Worm (Caenorhabditis elegans) whole organism, L3 larva: ENCODE results near the gene pat-6.

ENCODE experiments used
- ama-1 ChIP-seq: fragments of 150-350 bp; optimal IDR thresholded peaks from 2 replicates; lab custom pipeline; 2018
- ceh-28 ChIP-seq: fragments of 150-350 bp; optimal IDR thresholded peaks from 2 replicates; lab custom pipeline; 2014; ENCODE audit warnings: missing biosample characterization, missing genetic modification reagents, missing genetic modification characterization
- ceh-82 ChIP-seq: fragments of 150-350 bp; optimal IDR thresholded peaks from 2 replicates; lab custom pipeline; 2014; ENCODE audit warnings: missing biosample characterization, missing genetic modification characterization
- daf-12 ChIP-seq: fragments of 150-350 bp; optimal IDR thresholded peaks from 2 replicates; lab custom pipeline; 2014; ENCODE audit warnings: missing biosample characterization, missing genetic modification reagents, missing genetic modification characterization
- egl-27 ChIP-seq: sonication (generic microtip); optimal IDR thresholded peaks from 4 replicates; lab custom pipeline; 2017; ENCODE audit warnings: missing biosample characterization, missing genetic modification reagents, missing genetic modification characterization
- egl-5 ChIP-seq: fragments of 150-350 bp; optimal IDR thresholded peaks from 2 replicates; lab custom pipeline; 2017; ENCODE audit warnings: missing biosample characterization, missing genetic modification reagents, missing genetic modification characterization, inconsistent platforms
- elt-1 ChIP-seq: fragments of 150-350 bp; optimal IDR thresholded peaks from 2 replicates; lab custom pipeline; 2014; ENCODE audit warnings: missing biosample characterization, missing genetic modification characterization
- elt-2 ChIP-seq: sonication (generic microtip); optimal IDR thresholded peaks from 2 replicates; lab custom pipeline; 2016; ENCODE audit warnings: missing genetic modification reagents, mild to moderate bottlenecking, missing genetic modification characterization, missing compliant biosample characterization
- elt-3 ChIP-seq, 3 experiments: fragments of 150-350 bp in 1 of 3; sonication (generic microtip) in 2 of 3; optimal IDR thresholded peaks; 2 replicates in 2 of 3; 4 replicates in 1 of 3; lab custom pipeline; 2014 to 2017; ENCODE audit warnings: missing biosample characterization in 3 of 3, missing genetic modification characterization in 3 of 3
- eor-1 ChIP-seq, 2 experiments: fragments of 150-350 bp; optimal IDR thresholded peaks; 2 replicates each; lab custom pipeline; 2014 to 2018; ENCODE audit warnings: missing biosample characterization in 2 of 2, missing genetic modification characterization in 2 of 2
- fkh-10 ChIP-seq: sonication (generic microtip); optimal IDR thresholded peaks from 2 replicates; lab custom pipeline; 2017; ENCODE audit warnings: missing biosample characterization, missing genetic modification reagents, missing genetic modification characterization
- fkh-2 ChIP-seq: fragments of 150-350 bp; optimal IDR thresholded peaks from 2 replicates; lab custom pipeline; 2014; ENCODE audit warnings: missing biosample characterization, missing genetic modification reagents, missing genetic modification characterization
- fos-1 ChIP-seq: fragments of 150-350 bp; optimal IDR thresholded peaks from 2 replicates; lab custom pipeline; 2014; ENCODE audit warnings: missing biosample characterization, missing genetic modification characterization
- hmg-11 ChIP-seq: sonication (generic microtip); optimal IDR thresholded peaks from 2 replicates; lab custom pipeline; 2016; ENCODE audit warnings: missing genetic modification characterization, missing compliant biosample characterization
- lin-15B ChIP-seq: fragments of 150-350 bp; optimal IDR thresholded peaks from 2 replicates; lab custom pipeline; 2014; ENCODE audit warnings: missing biosample characterization, missing genetic modification characterization
- lin-39 ChIP-seq: fragments of 150-350 bp; optimal IDR thresholded peaks from 2 replicates; lab custom pipeline; 2018; ENCODE audit warnings: missing biosample characterization, missing genetic modification reagents, missing genetic modification characterization
- lsy-12 ChIP-seq: sonication (generic microtip); optimal IDR thresholded peaks from 2 replicates; lab custom pipeline; 2016; ENCODE audit warnings: mild to moderate bottlenecking, missing genetic modification characterization, missing compliant biosample characterization
- mdl-1 ChIP-seq: fragments of 150-350 bp; optimal IDR thresholded peaks from 2 replicates; lab custom pipeline; 2014; ENCODE audit warnings: missing biosample characterization, missing genetic modification characterization
- nfya-1 ChIP-seq: sonication (generic microtip); optimal IDR thresholded peaks from 2 replicates; lab custom pipeline; 2017; ENCODE audit warnings: missing genetic modification characterization, mild to moderate bottlenecking, missing compliant biosample characterization, antibody characterized with exemption, moderate library complexity; ENCODE audit not compliant: insufficient read depth
- nhr-11 ChIP-seq: fragments of 150-350 bp; optimal IDR thresholded peaks from 2 replicates; lab custom pipeline; 2014; ENCODE audit warnings: missing biosample characterization, missing genetic modification characterization
- nhr-23 ChIP-seq: fragments of 150-350 bp; optimal IDR thresholded peaks from 2 replicates; lab custom pipeline; 2014; ENCODE audit warnings: missing biosample characterization, missing genetic modification reagents, missing genetic modification characterization
- nhr-237 ChIP-seq: fragments of 150-350 bp; optimal IDR thresholded peaks from 2 replicates; lab custom pipeline; 2014; ENCODE audit warnings: missing biosample characterization, missing genetic modification characterization
- nhr-25 ChIP-seq: sonication (generic microtip); optimal IDR thresholded peaks from 2 replicates; lab custom pipeline; 2017; ENCODE audit warnings: missing biosample characterization, missing genetic modification characterization
- nhr-28 ChIP-seq: fragments of 150-350 bp; optimal IDR thresholded peaks from 2 replicates; lab custom pipeline; 2014; ENCODE audit warnings: missing biosample characterization, missing genetic modification characterization
- nhr-43 ChIP-seq: sonication (generic microtip); optimal IDR thresholded peaks from 2 replicates; lab custom pipeline; 2016; ENCODE audit warnings: mild to moderate bottlenecking, missing genetic modification characterization, missing compliant biosample characterization; ENCODE audit not compliant: poor library complexity, severe bottlenecking
- nhr-67 ChIP-seq: fragments of 150-350 bp; optimal IDR thresholded peaks from 2 replicates; lab custom pipeline; 2014; ENCODE audit warnings: missing biosample characterization, missing genetic modification characterization
- nhr-77 ChIP-seq: fragments of 150-350 bp; optimal IDR thresholded peaks from 2 replicates; lab custom pipeline; 2014; ENCODE audit warnings: missing biosample characterization, missing genetic modification characterization
- pha-4 ChIP-seq: fragments of 150-350 bp; optimal IDR thresholded peaks from 2 replicates; lab custom pipeline; 2014; ENCODE audit warnings: missing biosample characterization, missing genetic modification reagents, missing genetic modification characterization
- pqm-1 ChIP-seq: fragments of 150-350 bp; optimal IDR thresholded peaks from 2 replicates; lab custom pipeline; 2017; ENCODE audit warnings: missing biosample characterization, missing genetic modification characterization, inconsistent platforms
- sea-2 ChIP-seq: fragments of 150-350 bp; sonication (generic microtip); optimal IDR thresholded peaks from 4 replicates; lab custom pipeline; 2014; ENCODE audit warnings: missing biosample characterization, missing genetic modification reagents, missing genetic modification characterization
- skn-1 ChIP-seq: fragments of 150-350 bp; optimal IDR thresholded peaks from 2 replicates; lab custom pipeline; 2014; ENCODE audit warnings: missing biosample characterization, missing genetic modification characterization
- snpc-4 ChIP-seq: fragments of 150-350 bp; optimal IDR thresholded peaks from 2 replicates; lab custom pipeline; 2014; ENCODE audit warnings: missing biosample characterization, missing genetic modification characterization
- tbx-2 ChIP-seq: sonication (generic microtip); optimal IDR thresholded peaks from 2 replicates; lab custom pipeline; 2016; ENCODE audit warnings: mild to moderate bottlenecking, missing genetic modification characterization, missing compliant biosample characterization
- unc-62 ChIP-seq: fragments of 150-350 bp; sonication (generic microtip); optimal IDR thresholded peaks from 4 replicates; lab custom pipeline; 2014; ENCODE audit warnings: missing biosample characterization, missing genetic modification reagents, missing genetic modification characterization

pat-6 gene

ce11 chrIV:264182-264709, at the start of gene pat-6:
TSS of gene pat-6 (minus strand) at chrIV:264232.
- TF ChIP-seq sea-2 (GFP tag; lab: Kevin White, UChicago) (no peak), lin-39 (no peak), snpc-4 (no peak), nhr-237 (tag; lab: Kevin White, UChicago) (no peak), hmg-11 (peak; percentile 84), ceh-28 (tag; lab: Kevin White, UChicago) (peak; percentile 51), pha-4 (peak; percentile 26), nfya-1 (tag; lab: Kevin White, UChicago) (peak; percentile 52), nhr-28 (tag; lab: Kevin White, UChicago) (no peak), tbx-2 (tag; lab: Kevin White, UChicago) (no peak), lin-15B (tag; lab: Kevin White, UChicago) (peak; percentile 38), elt-1 (no peak)
- TF ChIP-seq, all 47 proteins: peak for 5

DNA sequence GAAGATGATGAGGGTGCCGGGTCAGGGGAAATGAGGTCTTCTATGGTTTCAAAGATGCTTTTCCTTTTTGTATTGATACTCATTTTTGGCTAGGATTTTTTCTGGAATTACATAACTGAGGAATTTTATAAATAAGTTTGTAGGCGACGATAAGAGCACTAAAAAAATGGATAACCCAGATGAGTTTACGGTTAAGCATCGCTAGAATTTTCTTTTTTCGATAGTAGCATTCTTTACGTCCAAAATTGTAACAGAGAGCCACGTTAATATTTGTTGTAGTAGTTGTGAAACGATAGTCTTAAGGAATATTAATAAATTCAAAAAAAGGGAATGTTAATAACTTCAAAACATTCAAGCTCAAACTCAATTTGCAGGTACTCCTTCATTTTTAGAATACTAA, 49.6 kb upstream of the pat-6 start, which contains the start of gene snai-1:
Gene snai-1 (minus strand): TSS at position 101 of the 400 bp plus-strand sequence.
- TF ChIP-seq lin-15B (tag; lab: Kevin White, UChicago) (no peak), fos-1 (no peak), fkh-10 (no peak), lsy-12 (tag; lab: Kevin White, UChicago) (no peak), eor-1 (tag; optimal IDR thresholded peaks at IDR 0.05; lab: Kevin White, UChicago) (no peak), unc-62 (no peak), nhr-67 (tag; lab: Kevin White, UChicago) (no peak)

- no peak for TF ChIP-seq nhr-237 (tag; lab: Kevin White, UChicago)
- TF ChIP-seq egl-27 (tag; lab: Kevin White, UChicago), result no peak
- TF ChIP-seq nhr-11 (tag; lab: Kevin White, UChicago), result no peak
- TF ChIP-seq nhr-43 (tag; lab: Kevin White, UChicago), result peak; percentile 62
- no peak for TF ChIP-seq ama-1 (lab: Kevin White, UChicago)
- TF ChIP-seq nhr-25, result peak; percentile 14
- TF ChIP-seq elt-3 (tag; optimal IDR thresholded peaks at IDR 0.05; lab: Kevin White, UChicago), result no peak
Observed at ce11 chrIV:309526-309925, 45.5 kb upstream of the pat-6 start.

- TF ChIP-seq nhr-77 (tag; lab: Kevin White, UChicago) (no peak), snpc-4 (no peak), daf-12 (tag; lab: Kevin White, UChicago) (no peak), nhr-237 (tag; lab: Kevin White, UChicago) (no peak), ama-1 (lab: Kevin White, UChicago) (no peak), nhr-23 (no peak), ceh-82 (tag; lab: Kevin White, UChicago) (no peak), skn-1 (tag; lab: Kevin White, UChicago) (no peak), lin-15B (tag; lab: Kevin White, UChicago) (no peak), elt-3 (tag; optimal IDR thresholded peaks at IDR 0.05; lab: Kevin White, UChicago) (no peak), tbx-2 (tag; lab: Kevin White, UChicago) (no peak), egl-27 (tag; lab: Kevin White, UChicago) (no peak)
Observed at ce11 chrIV:307205-307604, 43.2 kb upstream of the pat-6 start, which contains the start of gene swt-1. TSS of gene swt-1 (plus strand) at chrIV:307505.

DNA sequence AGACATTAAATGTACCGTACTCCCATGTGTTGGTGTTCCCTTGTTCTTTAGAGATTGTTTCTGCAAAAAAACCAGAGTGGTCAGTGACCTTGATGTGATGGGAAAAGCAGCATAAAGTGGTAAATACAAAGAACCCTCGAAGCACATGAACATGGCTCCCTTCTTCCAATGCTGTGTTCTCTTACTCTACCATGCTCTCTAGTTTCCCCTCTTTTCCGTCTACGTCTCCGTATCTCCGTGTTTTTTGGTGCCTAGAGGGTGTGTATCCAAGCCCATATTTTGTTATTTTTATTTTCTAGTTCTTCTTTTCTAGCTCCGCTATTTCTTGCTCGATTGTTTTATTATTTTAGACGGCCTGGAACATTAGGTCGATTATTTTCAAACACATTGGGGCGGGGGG, 42.5 kb upstream of the pat-6 start:
- peak; percentile 33 for TF ChIP-seq lin-39
- no peak for TF ChIP-seq mdl-1 (tag; lab: Kevin White, UChicago)
- TF ChIP-seq lin-15B (tag; lab: Kevin White, UChicago), result peak; percentile 26
- TF ChIP-seq nfya-1 (tag; lab: Kevin White, UChicago), result peak; percentile 44
- TF ChIP-seq hmg-11, result peak; percentile 42
- peak; percentile 79 for TF ChIP-seq egl-5 (tag; lab: Kevin White, UChicago)
- TF ChIP-seq nhr-25, result no peak
- TF ChIP-seq nhr-43 (tag; lab: Kevin White, UChicago), result peak; percentile 34
- TF ChIP-seq, all 47 proteins: peak for 6

ce11 chrIV:305101-305500, 41.1 kb upstream of the pat-6 start:
- no peak for TF ChIP-seq mdl-1 (tag; lab: Kevin White, UChicago)
- no peak for TF ChIP-seq eor-1 (tag; optimal IDR thresholded peaks at IDR 0.05; lab: Kevin White, UChicago)
- TF ChIP-seq pqm-1, result peak; percentile 86
- TF ChIP-seq elt-2 (tag; lab: Kevin White, UChicago), result peak; percentile 59
- no peak for TF ChIP-seq fkh-2 (tag; lab: Kevin White, UChicago)
- peak; percentile 18 for TF ChIP-seq pha-4
